Fruit fly (Drosophila melanogaster) whole organism, wandering third instar larva: ENCODE measurements around the gene ND-13A.

Source experiments
- Abd-B ChIP-seq: fragments of >200 bp; optimal IDR thresholded peaks from 2 replicates; lab custom pipeline; 2017; ENCODE audit warnings: missing biosample characterization, missing genetic modification characterization
- CG32264 ChIP-seq: fragments of 200-800 bp; sonication (Bioruptor generic); optimal IDR thresholded peaks from 2 replicates; lab custom pipeline; 2016; ENCODE audit warnings: missing biosample characterization, missing genetic modification characterization
- CG9705 ChIP-seq: fragments of 200-800 bp; sonication (Bioruptor generic); optimal IDR thresholded peaks from 2 replicates; lab custom pipeline; 2018; ENCODE audit warnings: missing biosample characterization, mild to moderate bottlenecking, missing genetic modification characterization
- CrebA ChIP-seq: fragments of 200-800 bp; sonication (Bioruptor generic); optimal IDR thresholded peaks from 2 replicates; lab custom pipeline; 2016; ENCODE audit warnings: missing biosample characterization, mild to moderate bottlenecking, missing genetic modification characterization, borderline replicate concordance
- Dfd ChIP-seq: fragments of >200 bp; optimal IDR thresholded peaks from 2 replicates; lab custom pipeline; 2017; ENCODE audit warnings: missing biosample characterization, missing genetic modification characterization
- Dif ChIP-seq: fragments of 200-275, 200-300 bp; sonication (Bioruptor generic); optimal IDR thresholded peaks from 2 replicates; lab custom pipeline; 2018; ENCODE audit warnings: missing biosample characterization, missing genetic modification characterization; ENCODE audit not compliant: partially characterized antibody
- GATAd ChIP-seq: sonication (Bioruptor generic); optimal IDR thresholded peaks from 2 replicates; lab custom pipeline; 2016; ENCODE audit warnings: missing biosample characterization, missing genetic modification characterization
- HLH106 ChIP-seq: fragments of 200-800 bp; optimal IDR thresholded peaks from 3 replicates; lab custom pipeline; 2019; ENCODE audit warnings: missing biosample characterization, mild to moderate bottlenecking, missing genetic modification characterization, moderate library complexity
- Hnf4 ChIP-seq: fragments of 200-800 bp; sonication (Bioruptor generic); optimal IDR thresholded peaks from 2 replicates; lab custom pipeline; 2016; ENCODE audit warnings: missing biosample characterization, mild to moderate bottlenecking, missing genetic modification characterization
- Hr78 ChIP-seq: fragments of >200 bp; optimal IDR thresholded peaks from 2 replicates; lab custom pipeline; 2017; ENCODE audit warnings: missing biosample characterization, missing genetic modification characterization
- Hr83 ChIP-seq: fragments of 200-300 bp; sonication (Bioruptor generic); optimal IDR thresholded peaks from 2 replicates; lab custom pipeline; 2016; ENCODE audit warnings: missing biosample characterization, mild to moderate bottlenecking, missing genetic modification characterization, moderate library complexity; ENCODE audit not compliant: poor library complexity, severe bottlenecking
- Jra ChIP-seq: sonication (Bioruptor generic); optimal IDR thresholded peaks from 2 replicates; lab custom pipeline; 2016; ENCODE audit warnings: missing biosample characterization, missing genetic modification characterization
- Mio ChIP-seq: sonication (Bioruptor generic); optimal IDR thresholded peaks from 2 replicates; lab custom pipeline; 2016; ENCODE audit warnings: missing biosample characterization, missing genetic modification characterization
- Myc ChIP-seq: fragments of >200 bp; optimal IDR thresholded peaks from 2 replicates; lab custom pipeline; 2017
- OdsH ChIP-seq: fragments of 200-800 bp; sonication (Bioruptor generic); optimal IDR thresholded peaks from 2 replicates; lab custom pipeline; 2016; ENCODE audit warnings: missing biosample characterization, mild to moderate bottlenecking, missing genetic modification characterization
- Rel ChIP-seq, 2 experiments: fragments of 200-800 bp; sonication (Bioruptor generic) in 1 of 2; optimal IDR thresholded peaks; 2 replicates in 1 of 2; 3 replicates in 1 of 2; lab custom pipeline; 2016 to 2019; ENCODE audit warnings: mild to moderate bottlenecking in 2 of 2, missing biosample characterization in 2 of 2, missing genetic modification characterization in 2 of 2, moderate library complexity in 1 of 2
- Vsx2 ChIP-seq: fragments of 200-300, 225-300 bp; sonication (Bioruptor generic); optimal IDR thresholded peaks from 2 replicates; lab custom pipeline; 2018; ENCODE audit warnings: missing biosample characterization, missing genetic modification characterization; ENCODE audit not compliant: partially characterized antibody
- br ChIP-seq: fragments of 200-800 bp; sonication (Bioruptor generic); optimal IDR thresholded peaks from 2 replicates; lab custom pipeline; 2016; ENCODE audit warnings: missing biosample characterization, missing genetic modification characterization
- brk ChIP-seq: fragments of 200-800 bp; sonication (Bioruptor generic); optimal IDR thresholded peaks from 2 replicates; lab custom pipeline; 2016; ENCODE audit warnings: missing biosample characterization, mild to moderate bottlenecking, missing genetic modification characterization
- dl ChIP-seq, 2 experiments: fragments of 175-275, 200-275 bp in 1 of 2; fragments of 200-275 bp in 1 of 2; sonication (Bioruptor generic); optimal IDR thresholded peaks; lab custom pipeline; 2018; ENCODE audit warnings: mild to moderate bottlenecking in 2 of 2, missing biosample characterization in 2 of 2, missing genetic modification characterization in 2 of 2, moderate library complexity in 2 of 2; ENCODE audit not compliant: partially characterized antibody in 2 of 2, insufficient read depth in 1 of 2
- dmrt93B ChIP-seq: fragments of 200-800 bp; sonication (Bioruptor generic); optimal IDR thresholded peaks from 2 replicates; lab custom pipeline; 2018; ENCODE audit warnings: missing biosample characterization, mild to moderate bottlenecking, missing genetic modification characterization
- dsf ChIP-seq: sonication (Bioruptor generic); optimal IDR thresholded peaks from 2 replicates; lab custom pipeline; 2016; ENCODE audit warnings: missing biosample characterization, missing genetic modification characterization, borderline replicate concordance
- ey ChIP-seq: fragments of 200-800 bp; sonication (Bioruptor generic); optimal IDR thresholded peaks from 2 replicates; lab custom pipeline; 2016; ENCODE audit warnings: missing biosample characterization, missing genetic modification characterization
- foxo ChIP-seq, 2 experiments: fragments of 200-800 bp; sonication (Bioruptor generic); optimal IDR thresholded peaks; 2 replicates in 1 of 2; 3 replicates in 1 of 2; lab custom pipeline; 2016 to 2017; ENCODE audit warnings: missing biosample characterization in 2 of 2, missing genetic modification characterization in 2 of 2
- fru ChIP-seq: fragments of 200-800 bp; sonication (Bioruptor generic); optimal IDR thresholded peaks from 3 replicates; lab custom pipeline; 2016; ENCODE audit warnings: missing biosample characterization, mild to moderate bottlenecking, missing genetic modification characterization
- h ChIP-seq: fragments of 200-800 bp; sonication (Bioruptor generic); optimal IDR thresholded peaks from 3 replicates; lab custom pipeline; 2016; ENCODE audit warnings: missing biosample characterization, mild to moderate bottlenecking, missing genetic modification characterization
- jim ChIP-seq: fragments of 175-275, 200-325 bp; sonication (Bioruptor generic); optimal IDR thresholded peaks from 2 replicates; lab custom pipeline; 2016; ENCODE audit warnings: missing biosample characterization, mild to moderate bottlenecking, missing genetic modification characterization
- pan ChIP-seq: fragments of >200 bp; optimal IDR thresholded peaks from 2 replicates; lab custom pipeline; 2017
- rgr ChIP-seq: fragments of 200-800 bp; sonication (Bioruptor generic); optimal IDR thresholded peaks from 3 replicates; lab custom pipeline; 2016; ENCODE audit warnings: missing biosample characterization, mild to moderate bottlenecking, missing genetic modification characterization
- sage ChIP-seq: fragments of 200-800 bp; sonication (Bioruptor generic); optimal IDR thresholded peaks from 2 replicates; lab custom pipeline; 2016; ENCODE audit warnings: missing biosample characterization, mild to moderate bottlenecking, missing genetic modification characterization
- sv ChIP-seq: fragments of 200-800 bp; sonication (Bioruptor generic); optimal IDR thresholded peaks from 3 replicates; lab custom pipeline; 2016; ENCODE audit warnings: missing biosample characterization, missing genetic modification characterization
- tai ChIP-seq: sonication (Bioruptor generic); optimal IDR thresholded peaks from 2 replicates; lab custom pipeline; 2016; ENCODE audit warnings: missing biosample characterization, missing genetic modification characterization
- usp ChIP-seq: fragments of >200 bp; optimal IDR thresholded peaks from 2 replicates; lab custom pipeline; 2017; ENCODE audit warnings: missing biosample characterization, missing genetic modification characterization
- woc ChIP-seq: sonication (Bioruptor generic); optimal IDR thresholded peaks from 2 replicates; lab custom pipeline; 2016; ENCODE audit warnings: missing biosample characterization, mild to moderate bottlenecking, missing genetic modification characterization

The ND-13A gene

DNA sequence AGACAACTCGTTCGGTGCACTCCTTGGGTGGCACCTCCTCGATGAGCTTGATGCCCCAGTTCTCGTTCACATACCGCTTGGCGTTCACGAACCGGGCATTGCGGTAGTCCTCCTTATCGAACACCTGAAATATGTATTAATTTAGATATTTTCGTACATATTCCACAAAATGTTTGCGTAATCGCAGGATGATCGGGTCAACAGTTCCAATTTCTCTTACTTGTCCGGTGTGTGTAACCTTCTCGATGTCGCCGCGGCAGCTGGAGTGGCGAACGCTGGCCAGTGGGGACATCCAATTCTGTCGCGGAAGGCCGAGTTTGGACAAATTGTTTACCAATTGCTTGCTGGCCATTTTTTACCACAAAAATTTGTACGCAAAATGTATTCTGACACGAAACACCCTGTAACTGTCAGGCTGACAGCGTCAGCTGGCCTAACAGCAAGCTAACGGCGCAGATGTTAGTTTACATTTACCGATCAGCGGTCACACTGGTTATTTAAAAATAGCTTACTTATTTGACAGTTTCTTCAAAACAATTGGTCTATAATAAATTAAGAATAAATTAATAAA lies at the start of gene ND-13A:
TSS of gene ND-13A (minus strand) at position 499 of the 571 bp plus-strand sequence.
- no peak for TF ChIP-seq Hnf4 (GFP tag; lab: Kevin White, UChicago)
- TF ChIP-seq tai (GFP tag; lab: Kevin White, UChicago) = no peak
- no peak for TF ChIP-seq CrebA
- no peak for TF ChIP-seq usp
- TF ChIP-seq Hr83 (GFP tag; lab: Kevin White, UChicago) = no peak
- no peak for TF ChIP-seq Hr78 (GFP tag; lab: Kevin White, UChicago)
- TF ChIP-seq br (GFP tag; lab: Kevin White, UChicago) = no peak
- TF ChIP-seq HLH106 (tag; lab: Kevin White, UChicago) = no peak
- TF ChIP-seq OdsH (GFP tag; lab: Kevin White, UChicago) = no peak
- no peak for TF ChIP-seq Jra (GFP tag; lab: Kevin White, UChicago)
- no peak for TF ChIP-seq GATAd (GFP tag; lab: Kevin White, UChicago)
- TF ChIP-seq dsf = no peak
- TF ChIP-seq h = no peak
- no peak for TF ChIP-seq rgr (GFP tag; lab: Kevin White, UChicago)
- no peak for TF ChIP-seq dmrt93B (GFP tag; lab: Kevin White, UChicago)
- no peak for TF ChIP-seq foxo (GFP tag; optimal IDR thresholded peaks at IDR 0.05; lab: Kevin White, UChicago)
- no peak for TF ChIP-seq Dfd (GFP tag; lab: Kevin White, UChicago)

DNA sequence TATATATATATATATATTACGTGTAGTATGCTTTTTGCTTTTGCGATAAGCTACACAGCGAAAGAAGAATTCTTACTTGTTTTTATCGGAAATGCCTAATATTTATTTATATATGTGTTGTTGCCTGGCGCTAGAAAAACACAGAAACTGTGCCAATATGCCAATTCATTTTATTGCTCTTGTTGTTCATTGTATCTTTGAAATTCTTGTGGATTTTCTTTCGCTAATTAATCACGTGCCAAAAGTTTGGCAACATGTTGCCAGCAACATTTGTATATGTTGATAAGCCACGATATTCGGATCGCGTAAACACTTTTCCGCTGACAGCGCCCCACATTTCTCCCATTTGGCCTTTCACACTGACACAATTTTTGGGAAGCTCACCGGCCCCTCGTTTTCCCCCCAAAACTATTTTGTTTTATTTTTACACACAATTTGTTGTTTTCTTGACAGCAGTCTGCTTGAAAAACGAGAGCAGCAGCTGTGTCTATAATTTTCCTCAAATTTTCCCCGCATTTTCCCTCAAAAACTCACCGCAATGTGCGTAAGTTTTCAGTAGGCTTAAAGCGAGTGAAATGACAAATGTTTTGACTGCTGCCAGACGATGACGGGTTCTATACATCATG lies 49.7 kb upstream of the ND-13A start:
- TF ChIP-seq jim (GFP tag; lab: Kevin White, UChicago) (no peak), CG9705 (GFP tag; lab: Kevin White, UChicago) (no peak), dl (GFP tag; optimal IDR thresholded peaks at IDR 0.05; lab: Kevin White, UChicago; ENCODE audit: insufficient read depth in 1 of 2, partially characterized antibody in 2 of 2) (no peak), Jra (GFP tag; lab: Kevin White, UChicago) (no peak), Dif (GFP tag; lab: Kevin White, UChicago) (no peak), ey (GFP tag; lab: Kevin White, UChicago) (no peak), Abd-B (GFP tag; lab: Kevin White, UChicago) (no peak), foxo (GFP tag; optimal IDR thresholded peaks at IDR 0.05; lab: Kevin White, UChicago) (no peak), CG32264 (GFP tag; lab: Kevin White, UChicago) (no peak), sv (GFP tag; lab: Kevin White, UChicago) (no peak), Rel (GFP tag; optimal IDR thresholded peaks at IDR 0.05; lab: Kevin White, UChicago) (no peak), Rel (tag; optimal IDR thresholded peaks at IDR 0.05; lab: Kevin White, UChicago) (no peak), sage (no peak)

DNA sequence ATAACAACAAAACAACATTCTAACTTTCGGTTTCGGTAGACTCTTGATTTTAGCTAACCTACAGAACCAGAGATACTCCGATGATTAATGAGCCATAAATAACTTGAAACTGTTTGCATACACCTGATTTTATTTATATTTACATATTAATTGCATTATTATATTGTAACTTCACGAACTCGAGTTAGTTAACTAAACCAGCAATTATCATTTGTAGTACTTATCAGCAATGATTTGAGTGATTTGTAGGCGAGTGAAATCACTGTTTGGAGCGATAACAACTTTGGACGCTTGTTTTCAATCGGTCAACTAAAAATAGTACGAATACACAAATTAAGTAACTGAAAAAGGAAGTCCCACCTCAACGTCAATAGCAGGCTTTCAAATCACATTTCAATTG lies 47.8 kb upstream of the ND-13A start:
- TF ChIP-seq Myc (lab: Kevin White, UChicago) = no peak
- no peak for TF ChIP-seq pan
- no peak for TF ChIP-seq Hnf4 (GFP tag; lab: Kevin White, UChicago)
- TF ChIP-seq brk (GFP tag; lab: Kevin White, UChicago) = no peak
- TF ChIP-seq ey (GFP tag; lab: Kevin White, UChicago) = no peak
- TF ChIP-seq fru = no peak
- no peak for TF ChIP-seq Hr83 (GFP tag; lab: Kevin White, UChicago)
- TF ChIP-seq br (GFP tag; lab: Kevin White, UChicago) = no peak
- TF ChIP-seq Rel (GFP tag; optimal IDR thresholded peaks at IDR 0.05; lab: Kevin White, UChicago) = no peak
- no peak for TF ChIP-seq Rel (tag; optimal IDR thresholded peaks at IDR 0.05; lab: Kevin White, UChicago)
- no peak for TF ChIP-seq CG9705 (GFP tag; lab: Kevin White, UChicago)
- TF ChIP-seq OdsH (GFP tag; lab: Kevin White, UChicago) = no peak
- TF ChIP-seq Mio (GFP tag; lab: Kevin White, UChicago) = no peak
- no peak for TF ChIP-seq woc (GFP tag; lab: Kevin White, UChicago)
- TF ChIP-seq tai (GFP tag; lab: Kevin White, UChicago) = no peak
- no peak for TF ChIP-seq Vsx2 (GFP tag; lab: Kevin White, UChicago)
- no peak for TF ChIP-seq CrebA
